Worm (Caenorhabditis elegans) whole organism, L1 larva: ENCODE results near the gene Y6E2A.7.

Experiments
- C04F5.9 ChIP-seq: sonication (generic microtip); optimal IDR thresholded peaks from 2 replicates; lab custom pipeline; 2016; ENCODE audit warnings: missing genetic modification characterization, missing compliant biosample characterization
- C16A3.4 ChIP-seq: fragments of 150-350 bp; optimal IDR thresholded peaks from 2 replicates; lab custom pipeline; 2014; ENCODE audit warnings: missing biosample characterization, missing genetic modification characterization
- C34B4.2 ChIP-seq: sonication (generic microtip); optimal IDR thresholded peaks from 2 replicates; lab custom pipeline; 2017; ENCODE audit warnings: mild to moderate bottlenecking, missing genetic modification characterization, missing compliant biosample characterization
- F16B12.6 ChIP-seq: fragments of 150-350 bp; optimal IDR thresholded peaks from 2 replicates; lab custom pipeline; 2014; ENCODE audit warnings: missing biosample characterization, missing genetic modification characterization
- Y116A8C.19 ChIP-seq: sonication (generic microtip); optimal IDR thresholded peaks from 2 replicates; lab custom pipeline; 2016; ENCODE audit warnings: missing compliant biosample characterization, missing genetic modification characterization, borderline replicate concordance
- aha-1 ChIP-seq: fragments of 150-350 bp; optimal IDR thresholded peaks from 2 replicates; lab custom pipeline; 2014; ENCODE audit warnings: missing biosample characterization, missing genetic modification characterization
- ama-1 ChIP-seq: fragments of 150-350 bp; optimal IDR thresholded peaks from 2 replicates; lab custom pipeline; 2014
- blmp-1 ChIP-seq: fragments of 150-350 bp; optimal IDR thresholded peaks from 2 replicates; lab custom pipeline; 2014; ENCODE audit warnings: missing biosample characterization, missing genetic modification characterization
- ceh-82 ChIP-seq, 3 experiments: fragments of 150-350 bp in 1 of 3; sonication (generic microtip) in 2 of 3; optimal IDR thresholded peaks; 2 replicates each; lab custom pipeline; 2014 to 2017; ENCODE audit warnings: missing biosample characterization in 3 of 3, missing genetic modification characterization in 3 of 3
- dsc-1 ChIP-seq: sonication (generic microtip); optimal IDR thresholded peaks from 2 replicates; lab custom pipeline; 2016; ENCODE audit warnings: mild to moderate bottlenecking, missing genetic modification characterization, missing compliant biosample characterization
- efl-1 ChIP-seq, 4 experiments: fragments of 150-350 bp; optimal IDR thresholded peaks in 3 of 4; peaks in 1 of 4; 1 replicate in 1 of 4; 2 replicates in 3 of 4; lab custom pipeline; 2014; ENCODE audit warnings: missing biosample characterization in 2 of 4, missing genetic modification characterization in 2 of 4, missing genetic modification reagents in 2 of 4
- elt-3 ChIP-seq, 6 experiments: fragments of 150-350 bp in 1 of 6; sonication (generic microtip); optimal IDR thresholded peaks; 2 replicates each; lab custom pipeline; 2017 to 2018; ENCODE audit warnings: missing biosample characterization in 6 of 6, missing genetic modification characterization in 6 of 6, inconsistent platforms in 1 of 6
- fkh-10 ChIP-seq: sonication (generic microtip); optimal IDR thresholded peaks from 2 replicates; lab custom pipeline; 2017; ENCODE audit warnings: missing biosample characterization, missing genetic modification reagents, missing genetic modification characterization
- fkh-8 ChIP-seq: sonication (generic microtip); optimal IDR thresholded peaks from 2 replicates; lab custom pipeline; 2016; ENCODE audit warnings: mild to moderate bottlenecking, missing genetic modification characterization, missing compliant biosample characterization
- grh-1 ChIP-seq: fragments of 200-800 bp; sonication (Bioruptor generic); IDR thresholded peaks from 2 replicates; pipeline ENCODE4 v1.3.6; 2022; ENCODE audit warnings: missing genetic modification reagents, missing genetic modification characterization, missing compliant biosample characterization
- hpl-2 ChIP-seq: fragments of 150-350 bp; optimal IDR thresholded peaks from 2 replicates; lab custom pipeline; 2014; ENCODE audit warnings: missing biosample characterization, missing genetic modification reagents, missing genetic modification characterization
- isw-1 ChIP-seq: fragments of 200-800 bp; sonication (Bioruptor generic); IDR thresholded peaks from 2 replicates; pipeline ENCODE4 v1.3.6; 2022; ENCODE audit warnings: missing genetic modification characterization, missing compliant biosample characterization
- lin-14 ChIP-seq: fragments of 200-800 bp; sonication (Bioruptor generic); optimal IDR thresholded peaks from 2 replicates; lab custom pipeline; 2018; ENCODE audit warnings: mild to moderate bottlenecking, missing genetic modification characterization, moderate library complexity, missing compliant biosample characterization
- lin-35 ChIP-seq, 2 experiments: fragments of 150-350 bp; optimal IDR thresholded peaks; 2 replicates each; lab custom pipeline; 2014; ENCODE audit warnings: missing biosample characterization in 2 of 2, missing genetic modification characterization in 2 of 2, missing genetic modification reagents in 2 of 2
- mab-9 ChIP-seq: fragments of 200-800 bp; sonication (Bioruptor generic); IDR thresholded peaks from 2 replicates; pipeline ENCODE4 v1.3.6; 2022; ENCODE audit warnings: missing genetic modification reagents, missing genetic modification characterization, missing compliant biosample characterization
- mdl-1 ChIP-seq, 2 experiments: fragments of 150-350 bp; optimal IDR thresholded peaks; 2 replicates each; lab custom pipeline; 2014 to 2017; ENCODE audit warnings: missing biosample characterization in 2 of 2, missing genetic modification characterization in 2 of 2, inconsistent platforms in 1 of 2
- mef-2 ChIP-seq: fragments of 150-350 bp; optimal IDR thresholded peaks from 2 replicates; lab custom pipeline; 2014; ENCODE audit warnings: missing biosample characterization, missing genetic modification characterization
- mep-1 ChIP-seq: fragments of 150-350 bp; optimal IDR thresholded peaks from 2 replicates; lab custom pipeline; 2014; ENCODE audit warnings: missing biosample characterization, missing genetic modification characterization
- nhr-12 ChIP-seq: sonication (generic microtip); optimal IDR thresholded peaks from 2 replicates; lab custom pipeline; 2017; ENCODE audit warnings: missing biosample characterization, missing genetic modification characterization
- nhr-237 ChIP-seq: fragments of 150-350 bp; optimal IDR thresholded peaks from 2 replicates; lab custom pipeline; 2014; ENCODE audit warnings: missing biosample characterization, missing genetic modification characterization
- nhr-76 ChIP-seq: sonication (generic microtip); optimal IDR thresholded peaks from 2 replicates; lab custom pipeline; 2017; ENCODE audit warnings: missing biosample characterization, missing genetic modification characterization
- nhr-85 ChIP-seq: sonication (generic microtip); peaks from one replicate; lab custom pipeline; 2016; ENCODE audit warnings: missing genetic modification characterization, inconsistent platforms, missing compliant biosample characterization
- nhr-90 ChIP-seq: sonication (generic microtip); optimal IDR thresholded peaks from 2 replicates; lab custom pipeline; 2016; ENCODE audit warnings: mild to moderate bottlenecking, missing genetic modification characterization, missing compliant biosample characterization; ENCODE audit not compliant: poor library complexity
- pqm-1 ChIP-seq: sonication (generic microtip); optimal IDR thresholded peaks from 3 replicates; lab custom pipeline; 2017; ENCODE audit warnings: missing biosample characterization, missing genetic modification characterization
- rnt-1 ChIP-seq: sonication (generic microtip); optimal IDR thresholded peaks from 2 replicates; lab custom pipeline; 2016; ENCODE audit warnings: mild to moderate bottlenecking, missing genetic modification characterization, moderate library complexity, missing compliant biosample characterization
- skn-1 ChIP-seq: fragments of 150-350 bp; optimal IDR thresholded peaks from 2 replicates; lab custom pipeline; 2014; ENCODE audit warnings: missing biosample characterization, missing genetic modification characterization
- sox-4 ChIP-seq: sonication (generic microtip); optimal IDR thresholded peaks from 2 replicates; lab custom pipeline; 2016; ENCODE audit warnings: missing genetic modification characterization, missing compliant biosample characterization
- sptf-1 ChIP-seq: fragments of 150-350 bp; optimal IDR thresholded peaks from 2 replicates; lab custom pipeline; 2014; ENCODE audit warnings: missing biosample characterization, missing genetic modification characterization
- sup-37 ChIP-seq: fragments of 200-800 bp; sonication (Bioruptor generic); optimal IDR thresholded peaks from 2 replicates; lab custom pipeline; 2018; ENCODE audit warnings: mild to moderate bottlenecking, missing genetic modification characterization, missing compliant biosample characterization
- tbx-2 ChIP-seq: sonication (generic microtip); optimal IDR thresholded peaks from 2 replicates; lab custom pipeline; 2016; ENCODE audit warnings: missing genetic modification characterization, missing compliant biosample characterization
- tlp-1 ChIP-seq: fragments of 150-350 bp; optimal IDR thresholded peaks from 2 replicates; lab custom pipeline; 2014; ENCODE audit warnings: missing biosample characterization, missing genetic modification characterization
- unc-30 ChIP-seq: sonication (generic microtip); optimal IDR thresholded peaks from 2 replicates; lab custom pipeline; 2017; ENCODE audit warnings: missing biosample characterization, missing genetic modification characterization
- unc-98 ChIP-seq: fragments of 200-800 bp; sonication (Bioruptor generic); IDR thresholded peaks from 2 replicates; pipeline ENCODE4 v1.3.6; 2022; ENCODE audit warnings: missing genetic modification characterization, missing compliant biosample characterization
- xbp-1 ChIP-seq: sonication (generic microtip); optimal IDR thresholded peaks from 2 replicates; lab custom pipeline; 2016; ENCODE audit warnings: missing genetic modification characterization, missing compliant biosample characterization
- zag-1 ChIP-seq: fragments of 150-350 bp; optimal IDR thresholded peaks from 2 replicates; lab custom pipeline; 2014; ENCODE audit warnings: missing biosample characterization, missing genetic modification characterization
- ztf-11 ChIP-seq, 2 experiments: sonication (generic microtip); optimal IDR thresholded peaks; 2 replicates each; lab custom pipeline; 2016 to 2017; ENCODE audit warnings: missing genetic modification characterization in 2 of 2, missing biosample characterization in 1 of 2, missing compliant biosample characterization in 1 of 2
- ztf-4 ChIP-seq: fragments of 150-350 bp; optimal IDR thresholded peaks from 2 replicates; lab custom pipeline; 2014; ENCODE audit warnings: missing biosample characterization, missing genetic modification characterization

Gene Y6E2A.7

ce11 chrV:15698099-15698498 is 21.6 kb upstream of the Y6E2A.7 start, which contains the start of gene srx-29:
Gene srx-29 (minus strand): TSS chrV:15698199.
- TF ChIP-seq ama-1 (no peak), ceh-82 (tag; optimal IDR thresholded peaks at IDR 0.05; lab: Kevin White, UChicago) (no peak), sox-4 (tag; lab: Kevin White, UChicago) (no peak), pqm-1 (no peak), ztf-4 (tag; lab: Kevin White, UChicago) (no peak)

- TF ChIP-seq mdl-1 (tag; optimal IDR thresholded peaks at IDR 0.05; lab: Kevin White, UChicago) (no peak), C34B4.2 (tag; lab: Kevin White, UChicago) (no peak), C04F5.9 (tag; lab: Kevin White, UChicago) (no peak), lin-14 (GFP tag; lab: Kevin White, UChicago) (no peak), rnt-1 (no peak), tlp-1 (tag; lab: Kevin White, UChicago) (no peak), fkh-8 (no peak), blmp-1 (tag; lab: Kevin White, UChicago) (no peak), unc-98 (GFP tag; lab: Robert Waterston, UW) (no peak), grh-1 (GFP tag; lab: Robert Waterston, UW) (no peak), aha-1 (tag; lab: Kevin White, UChicago) (no peak), isw-1 (no peak), sup-37 (GFP tag; lab: Kevin White, UChicago) (no peak), fkh-10 (GFP tag; lab: Kevin White, UChicago) (no peak), mep-1 (tag; lab: Kevin White, UChicago) (no peak), Y116A8C.19 (tag; lab: Kevin White, UChicago) (no peak), nhr-237 (tag; lab: Kevin White, UChicago) (no peak), dsc-1 (tag; lab: Kevin White, UChicago) (no peak), lin-35 (GFP tag; optimal IDR thresholded peaks at IDR 0.05; lab: Kevin White, UChicago) (no peak)
These were observed 19.9 kb upstream of the Y6E2A.7 start, which contains the start of gene nhr-199 for ce11 chrV:15699799-15700198. Gene nhr-199 (minus strand): TSS chrV:15699899.

- TF ChIP-seq elt-3 (tag; optimal IDR thresholded peaks at IDR 0.05; lab: Kevin White, UChicago) (no peak), C34B4.2 (tag; lab: Kevin White, UChicago) (no peak), efl-1 (optimal IDR thresholded peaks at IDR 0.05; lab: Kevin White, UChicago) (no peak), efl-1 (GFP tag; optimal IDR thresholded peaks at IDR 0.05 in 1 of 2; lab: Kevin White, UChicago) (peak in 1 of 2 experiments; percentile 30), nhr-12 (tag; lab: Kevin White, UChicago) (no peak), nhr-237 (tag; lab: Kevin White, UChicago) (no peak), hpl-2 (GFP tag; lab: Kevin White, UChicago) (no peak), tbx-2 (tag; lab: Kevin White, UChicago) (no peak)
These were observed 17.4 kb upstream of the Y6E2A.7 start, which contains the start of gene nhr-53 for ce11 chrV:15702263-15702662. Gene nhr-53 (minus strand): TSS chrV:15702363.

DNA sequence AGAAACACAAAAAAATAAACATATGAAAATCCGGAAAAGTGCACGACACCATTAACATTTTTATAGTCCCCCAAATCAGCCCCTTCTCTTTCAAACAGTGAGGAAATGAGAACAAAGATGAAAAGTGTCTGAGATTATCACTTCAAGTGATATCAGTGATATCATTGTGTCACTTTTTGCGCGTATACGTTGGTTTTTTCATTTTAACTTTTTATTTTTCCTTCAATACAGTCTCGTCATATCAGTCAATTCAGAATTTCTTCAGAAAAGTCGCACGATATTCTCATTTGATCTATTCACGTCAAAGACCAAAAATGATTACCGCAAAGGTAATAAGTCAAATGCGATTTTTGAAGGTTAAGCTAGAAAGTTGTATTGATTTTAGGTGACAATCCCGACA is 14.9 kb upstream of the Y6E2A.7 start, which contains the start of gene twk-34:
twk-34 (plus strand) TSS at position 216 of the 400 bp plus-strand sequence.
- TF ChIP-seq mab-9 (GFP tag; lab: Robert Waterston, UW) = no peak
- TF ChIP-seq nhr-85 (tag; lab: Kevin White, UChicago) = peak; percentile 29
- TF ChIP-seq rnt-1 = no peak
- TF ChIP-seq skn-1 (tag; lab: Kevin White, UChicago) = no peak
- TF ChIP-seq mep-1 (tag; lab: Kevin White, UChicago) = no peak
- peak; percentile 5 for TF ChIP-seq blmp-1 (tag; lab: Kevin White, UChicago)
- no peak for TF ChIP-seq xbp-1 (tag; lab: Kevin White, UChicago)
- no peak for TF ChIP-seq aha-1 (tag; lab: Kevin White, UChicago)
- no peak for TF ChIP-seq zag-1 (tag; lab: Kevin White, UChicago)
- peak in 1 of 6 experiments; percentile 51 for TF ChIP-seq elt-3 (tag; optimal IDR thresholded peaks at IDR 0.05; lab: Kevin White, UChicago)
- TF ChIP-seq, all 84 proteins: peak for 3

DNA sequence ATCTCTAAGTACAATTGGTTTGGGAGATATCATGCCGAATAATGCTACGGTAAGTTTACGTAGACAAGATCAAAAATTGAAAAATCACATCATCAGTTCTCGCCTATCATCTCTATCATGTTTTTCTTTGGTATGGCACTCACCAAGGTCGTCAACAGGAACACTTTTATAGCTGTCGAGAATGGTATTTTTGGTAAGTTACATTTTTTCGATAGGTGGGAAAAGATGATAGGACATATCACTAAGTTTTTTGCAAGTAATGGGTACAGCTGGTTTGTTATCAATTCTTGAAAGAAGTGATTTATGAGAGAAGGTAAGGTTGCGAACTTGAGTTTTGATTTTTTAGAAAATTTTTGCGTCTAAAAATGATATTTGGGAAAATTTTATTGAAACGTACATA is 11.7 kb upstream of the Y6E2A.7 start:
- TF ChIP-seq rnt-1 (no peak), hpl-2 (GFP tag; lab: Kevin White, UChicago) (no peak), F16B12.6 (tag; lab: Kevin White, UChicago) (no peak), sptf-1 (no peak), xbp-1 (tag; lab: Kevin White, UChicago) (no peak), tbx-2 (tag; lab: Kevin White, UChicago) (no peak), zag-1 (tag; lab: Kevin White, UChicago) (no peak), mep-1 (tag; lab: Kevin White, UChicago) (no peak), nhr-90 (tag; lab: Kevin White, UChicago) (peak; percentile 11), ztf-4 (tag; lab: Kevin White, UChicago) (no peak), unc-30 (tag; lab: Kevin White, UChicago) (no peak), sup-37 (GFP tag; lab: Kevin White, UChicago) (no peak), tlp-1 (tag; lab: Kevin White, UChicago) (no peak), mef-2 (tag; lab: Kevin White, UChicago) (no peak), efl-1 (optimal IDR thresholded peaks at IDR 0.05; lab: Kevin White, UChicago) (no peak), efl-1 (GFP tag; optimal IDR thresholded peaks at IDR 0.05 in 1 of 2; lab: Kevin White, UChicago) (peak in 1 of 2 experiments; percentile 21), C16A3.4 (no peak), nhr-85 (tag; lab: Kevin White, UChicago) (peak; percentile 90), dsc-1 (tag; lab: Kevin White, UChicago) (no peak), fkh-8 (no peak), ztf-11 (tag; optimal IDR thresholded peaks at IDR 0.05; lab: Kevin White, UChicago) (no peak), nhr-76 (tag; lab: Kevin White, UChicago) (no peak), grh-1 (GFP tag; lab: Robert Waterston, UW) (no peak; the same call in 1 of the 2 replicates)
